Worm (Caenorhabditis elegans) whole organism, mixed stage, embryonic: ENCODE results near the gene srh-123.

ENCODE experiments used
- M03D4.4 ChIP-seq: sonication (generic microtip); optimal IDR thresholded peaks from 2 replicates; lab custom pipeline; 2017; ENCODE audit warnings: mild to moderate bottlenecking, missing genetic modification characterization, missing compliant biosample characterization
- bed-3 ChIP-seq: fragments of 200-800 bp; sonication (Bioruptor generic); optimal IDR thresholded peaks from 3 replicates; lab custom pipeline; 2018; ENCODE audit warnings: mild to moderate bottlenecking, missing genetic modification characterization, moderate library complexity, missing compliant biosample characterization
- blmp-1 ChIP-seq: fragments of 150-350 bp; optimal IDR thresholded peaks from 2 replicates; lab custom pipeline; 2014; ENCODE audit warnings: missing biosample characterization, missing genetic modification characterization
- ceh-43 ChIP-seq: fragments of 200-800 bp; sonication (Bioruptor generic); optimal IDR thresholded peaks from 2 replicates; lab custom pipeline; 2018; ENCODE audit warnings: mild to moderate bottlenecking, missing genetic modification characterization, moderate library complexity, missing compliant biosample characterization
- ceh-83 ChIP-seq: fragments of 200-800 bp; sonication (Bioruptor generic); optimal IDR thresholded peaks from 2 replicates; lab custom pipeline; 2018; ENCODE audit warnings: mild to moderate bottlenecking, missing genetic modification characterization, missing compliant biosample characterization
- ces-1 ChIP-seq: fragments of 150-350 bp; optimal IDR thresholded peaks from 2 replicates; lab custom pipeline; 2014; ENCODE audit warnings: missing biosample characterization, missing genetic modification reagents, missing genetic modification characterization
- cnd-1 ChIP-seq: fragments of 200-800 bp; sonication (Bioruptor generic); optimal IDR thresholded peaks from 2 replicates; lab custom pipeline; 2018; ENCODE audit warnings: mild to moderate bottlenecking, missing genetic modification characterization, missing compliant biosample characterization
- elt-1 ChIP-seq: sonication (generic microtip); optimal IDR thresholded peaks from 2 replicates; lab custom pipeline; 2017; ENCODE audit warnings: missing genetic modification characterization, mild to moderate bottlenecking, missing compliant biosample characterization, antibody characterized with exemption, moderate library complexity, borderline replicate concordance; ENCODE audit not compliant: insufficient read depth
- elt-3 ChIP-seq: fragments of 150-350 bp; optimal IDR thresholded peaks from 2 replicates; lab custom pipeline; 2014; ENCODE audit warnings: missing biosample characterization, missing genetic modification characterization
- flh-1 ChIP-seq: fragments of 200-800 bp; sonication (Bioruptor generic); optimal IDR thresholded peaks from 2 replicates; lab custom pipeline; 2018; ENCODE audit warnings: mild to moderate bottlenecking, missing genetic modification characterization, moderate library complexity, missing compliant biosample characterization
- ham-2 ChIP-seq: fragments of 200-800 bp; sonication (Bioruptor generic); optimal IDR thresholded peaks from 2 replicates; lab custom pipeline; 2018; ENCODE audit warnings: mild to moderate bottlenecking, missing genetic modification characterization, missing compliant biosample characterization
- hlh-1 ChIP-seq: fragments of 150-350 bp; optimal IDR thresholded peaks from 2 replicates; lab custom pipeline; 2014; ENCODE audit warnings: missing biosample characterization, missing genetic modification reagents, missing genetic modification characterization
- lin-13 ChIP-seq: fragments of 150-350 bp; optimal IDR thresholded peaks from 2 replicates; lab custom pipeline; 2014; ENCODE audit warnings: missing biosample characterization, missing genetic modification characterization
- mab-5 ChIP-seq: fragments of 150-350 bp; optimal IDR thresholded peaks from 2 replicates; lab custom pipeline; 2014; ENCODE audit warnings: missing biosample characterization, missing genetic modification characterization
- mep-1 ChIP-seq: fragments of 150-350 bp; optimal IDR thresholded peaks from 2 replicates; lab custom pipeline; 2017; ENCODE audit warnings: missing biosample characterization, missing genetic modification reagents, missing genetic modification characterization, inconsistent platforms
- mls-2 ChIP-seq: sonication (generic microtip); optimal IDR thresholded peaks from 2 replicates; lab custom pipeline; 2016; ENCODE audit warnings: mild to moderate bottlenecking, missing genetic modification characterization, moderate library complexity, missing compliant biosample characterization
- nhr-12 ChIP-seq: fragments of 150-350 bp; optimal IDR thresholded peaks from 2 replicates; lab custom pipeline; 2014; ENCODE audit warnings: missing biosample characterization, missing genetic modification characterization
- nhr-2 ChIP-seq: fragments of 150-350 bp; optimal IDR thresholded peaks from 2 replicates; lab custom pipeline; 2014; ENCODE audit warnings: missing biosample characterization, missing genetic modification characterization
- nhr-237 ChIP-seq: fragments of 150-350 bp; optimal IDR thresholded peaks from 2 replicates; lab custom pipeline; 2014; ENCODE audit warnings: missing biosample characterization, missing genetic modification characterization
- nhr-28 ChIP-seq: fragments of 150-350 bp; optimal IDR thresholded peaks from 2 replicates; lab custom pipeline; 2014; ENCODE audit warnings: missing biosample characterization, missing genetic modification characterization
- nhr-76 ChIP-seq: sonication (generic microtip); optimal IDR thresholded peaks from 2 replicates; lab custom pipeline; 2017; ENCODE audit warnings: missing biosample characterization, missing genetic modification characterization
- pha-4 ChIP-seq: fragments of 150-350 bp; optimal IDR thresholded peaks from 2 replicates; lab custom pipeline; 2018; ENCODE audit warnings: missing biosample characterization, missing genetic modification reagents, missing genetic modification characterization
- sem-2 ChIP-seq: fragments of 200-800 bp; sonication (Bioruptor generic); optimal IDR thresholded peaks from 2 replicates; lab custom pipeline; 2018; ENCODE audit warnings: mild to moderate bottlenecking, missing genetic modification characterization, missing compliant biosample characterization
- snpc-4 ChIP-seq: fragments of 150-350 bp; optimal IDR thresholded peaks from 2 replicates; lab custom pipeline; 2014; ENCODE audit warnings: missing biosample characterization, missing genetic modification characterization
- sptf-1 ChIP-seq: sonication (generic microtip); optimal IDR thresholded peaks from 2 replicates; lab custom pipeline; 2017; ENCODE audit warnings: mild to moderate bottlenecking, missing genetic modification characterization, moderate library complexity, missing compliant biosample characterization
- tbx-8 ChIP-seq: fragments of 200-800 bp; sonication (Bioruptor generic); optimal IDR thresholded peaks from 2 replicates; lab custom pipeline; 2018; ENCODE audit warnings: mild to moderate bottlenecking, missing genetic modification characterization, moderate library complexity, missing compliant biosample characterization
- unc-120 ChIP-seq: sonication (generic microtip); optimal IDR thresholded peaks from 2 replicates; lab custom pipeline; 2017; ENCODE audit warnings: missing genetic modification characterization, missing compliant biosample characterization; ENCODE audit not compliant: poor library complexity, severe bottlenecking
- unc-39 ChIP-seq: fragments of 150-350 bp; optimal IDR thresholded peaks from 2 replicates; lab custom pipeline; 2014; ENCODE audit warnings: missing biosample characterization, missing genetic modification characterization
- unc-62 ChIP-seq: fragments of 150-350 bp; optimal IDR thresholded peaks from 2 replicates; lab custom pipeline; 2014; ENCODE audit warnings: missing biosample characterization, missing genetic modification reagents, missing genetic modification characterization
- zip-8 ChIP-seq: fragments of 150-350 bp; optimal IDR thresholded peaks from 2 replicates; lab custom pipeline; 2014; ENCODE audit warnings: missing biosample characterization, missing genetic modification characterization
- ztf-11 ChIP-seq: fragments of 150-350 bp; optimal IDR thresholded peaks from 2 replicates; lab custom pipeline; 2014; ENCODE audit warnings: missing biosample characterization, missing genetic modification characterization

Gene srh-123

ce11 chrV:17485078-17485477 lies 11.3 kb downstream of the srh-123 start, which contains the start of gene srh-111:
Gene srh-111 (minus strand): TSS chrV:17485178.
- TF ChIP-seq mep-1 = no peak

DNA sequence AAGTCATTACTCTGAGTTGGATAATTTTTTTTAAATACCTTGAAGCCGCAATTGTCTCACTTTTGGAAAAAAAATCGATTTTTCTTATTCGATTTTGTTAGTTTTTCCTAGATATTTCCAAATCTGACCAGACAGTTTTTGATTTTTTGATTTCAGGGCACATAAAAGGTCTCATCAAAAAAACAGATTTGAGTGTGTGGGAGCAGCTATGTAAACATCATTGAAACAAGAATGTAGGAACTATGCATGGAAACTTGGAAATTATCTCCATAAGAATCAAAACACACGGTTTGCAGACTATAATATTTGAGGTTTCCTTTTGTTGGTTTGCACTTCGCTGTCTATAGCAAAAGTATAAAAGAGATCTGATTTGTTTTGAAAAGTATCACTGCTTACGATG lies 12.2 kb downstream of the srh-123 start, which contains the start of gene scl-24:
Gene scl-24 (plus strand): TSS at position 301 of the 400 bp plus-strand sequence.
- TF ChIP-seq sem-2 (GFP tag; lab: Kevin White, UChicago) (no peak), elt-3 (tag; lab: Kevin White, UChicago) (no peak), zip-8 (tag; lab: Kevin White, UChicago) (no peak), unc-120 (tag; lab: Kevin White, UChicago) (no peak), mls-2 (tag; lab: Kevin White, UChicago) (no peak), ceh-43 (GFP tag; lab: Kevin White, UChicago) (no peak), hlh-1 (tag; lab: Kevin White, UChicago) (no peak), nhr-237 (no peak), nhr-2 (tag; lab: Kevin White, UChicago) (no peak), nhr-76 (tag; lab: Kevin White, UChicago) (no peak), ces-1 (GFP tag; lab: Kevin White, UChicago) (no peak), nhr-12 (tag; lab: Kevin White, UChicago) (no peak), mep-1 (no peak), ham-2 (GFP tag; lab: Kevin White, UChicago) (no peak), unc-62 (GFP tag; lab: Kevin White, UChicago) (no peak), sptf-1 (no peak), bed-3 (GFP tag; lab: Kevin White, UChicago) (no peak)
- TF ChIP-seq, all 35 proteins: peak for 0

DNA sequence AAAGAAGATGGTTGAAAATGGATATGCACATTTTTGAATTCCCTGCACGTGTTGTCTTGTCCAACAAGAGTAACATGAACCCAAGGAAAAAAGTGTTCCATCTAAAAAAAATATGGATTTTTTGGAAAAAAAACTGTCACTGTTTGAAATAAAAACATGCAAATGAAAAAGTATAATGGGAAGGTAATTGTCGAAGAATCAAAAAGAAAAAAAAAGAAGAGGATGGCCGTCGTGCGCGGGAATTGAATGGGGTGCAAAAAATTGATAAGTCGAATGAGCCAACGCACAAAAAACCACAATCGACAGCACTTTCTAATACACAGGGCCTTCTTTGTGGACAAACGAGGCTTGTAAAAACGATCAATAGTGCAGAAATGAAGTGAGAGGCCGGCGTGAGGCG lies 19.9 kb downstream of the srh-123 start, which contains the start of gene fbxa-102:
Gene fbxa-102 (minus strand): TSS at position 101 of the 400 bp plus-strand sequence.
- no peak for TF ChIP-seq blmp-1 (tag; lab: Kevin White, UChicago)
- TF ChIP-seq unc-39 (tag; lab: Kevin White, UChicago) = no peak
- TF ChIP-seq mab-5 = no peak
- TF ChIP-seq lin-13 (tag; lab: Kevin White, UChicago) = no peak
- TF ChIP-seq nhr-2 (tag; lab: Kevin White, UChicago) = no peak
- no peak for TF ChIP-seq snpc-4
- no peak for TF ChIP-seq nhr-76 (tag; lab: Kevin White, UChicago)
- no peak for TF ChIP-seq hlh-1 (tag; lab: Kevin White, UChicago)
- TF ChIP-seq ztf-11 = no peak
- TF ChIP-seq nhr-12 (tag; lab: Kevin White, UChicago) = no peak

DNA sequence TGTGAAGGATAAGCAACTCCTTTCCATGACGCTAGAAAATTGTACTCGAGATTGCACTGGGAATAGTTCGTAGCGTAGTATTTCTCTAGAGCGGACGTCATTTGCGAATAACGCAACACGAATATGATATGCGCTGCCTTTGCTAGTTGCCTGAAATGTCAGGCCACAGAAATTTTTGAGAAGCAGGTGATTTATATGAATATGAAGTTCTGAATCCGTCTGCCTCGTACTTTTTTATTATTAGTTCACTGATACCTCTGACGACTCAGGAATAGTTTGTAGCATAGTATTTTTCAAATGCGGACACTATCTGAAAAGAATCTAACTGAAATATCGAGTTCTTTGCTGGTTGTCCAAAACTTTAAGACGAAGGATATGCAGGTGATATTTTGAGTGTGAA lies 22.3 kb downstream of the srh-123 start, which contains the start of gene srh-118:
Gene srh-118 (minus strand): TSS at position 101 of the 400 bp plus-strand sequence.
- TF ChIP-seq mab-5 (no peak), flh-1 (GFP tag; lab: Kevin White, UChicago) (no peak), sptf-1 (no peak), unc-39 (tag; lab: Kevin White, UChicago) (no peak), cnd-1 (tag; lab: Kevin White, UChicago) (no peak), unc-62 (GFP tag; lab: Kevin White, UChicago) (no peak), bed-3 (GFP tag; lab: Kevin White, UChicago) (no peak), ztf-11 (no peak), nhr-237 (no peak), pha-4 (no peak), unc-120 (tag; lab: Kevin White, UChicago) (no peak)

DNA sequence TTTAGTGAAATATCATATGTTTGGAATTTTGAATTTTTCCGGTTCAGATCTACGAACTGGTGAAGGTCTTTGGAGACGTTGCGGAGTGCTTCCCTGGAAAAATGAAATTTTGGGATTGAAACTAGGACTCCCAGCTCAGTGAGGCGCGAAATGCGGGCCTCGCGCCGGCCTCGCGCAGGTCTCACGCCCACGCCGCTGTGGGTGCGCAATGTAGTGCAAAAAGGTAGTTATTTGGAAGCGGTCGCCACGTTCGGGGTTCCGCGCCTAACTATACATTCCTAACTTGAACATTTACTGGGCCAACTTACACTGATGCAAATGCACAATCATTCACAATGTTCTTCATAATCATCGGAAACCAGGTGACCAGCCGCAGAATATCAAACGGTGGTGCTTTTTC lies 26.3 kb downstream of the srh-123 start:
- TF ChIP-seq ham-2 (GFP tag; lab: Kevin White, UChicago) = no peak
- TF ChIP-seq M03D4.4 = no peak
- no peak for TF ChIP-seq elt-1 (tag; lab: Kevin White, UChicago)
- TF ChIP-seq nhr-76 (tag; lab: Kevin White, UChicago) = no peak
- no peak for TF ChIP-seq nhr-28 (tag; lab: Kevin White, UChicago)
- TF ChIP-seq snpc-4 = no peak
- TF ChIP-seq unc-62 (GFP tag; lab: Kevin White, UChicago) = no peak
- TF ChIP-seq zip-8 (tag; lab: Kevin White, UChicago) = no peak
- TF ChIP-seq ceh-83 = no peak
- TF ChIP-seq flh-1 (GFP tag; lab: Kevin White, UChicago) = no peak
- TF ChIP-seq nhr-2 (tag; lab: Kevin White, UChicago) = no peak
- no peak for TF ChIP-seq elt-3 (tag; lab: Kevin White, UChicago)
- TF ChIP-seq tbx-8 (GFP tag; lab: Kevin White, UChicago) = no peak
- no peak for TF ChIP-seq bed-3 (GFP tag; lab: Kevin White, UChicago)
- TF ChIP-seq sptf-1 = no peak
- TF ChIP-seq pha-4 = no peak
- TF ChIP-seq nhr-12 (tag; lab: Kevin White, UChicago) = no peak
- TF ChIP-seq, all 35 proteins: peak for 0
